Fruit fly (Drosophila melanogaster) whole organism, embryonic: Measurements from ENCODE around the gene RhoGAP5A.

Experiments used
- Abd-B ChIP-seq: fragments of 200-800 bp; sonication (Bioruptor generic); optimal IDR thresholded peaks from 2 replicates; lab custom pipeline; 2018; ENCODE audit warnings: missing biosample characterization, mild to moderate bottlenecking, missing genetic modification characterization, moderate library complexity
- Atf3 ChIP-seq: fragments of 200-800 bp; sonication (Bioruptor generic); optimal IDR thresholded peaks from 3 replicates; lab custom pipeline; 2016; ENCODE audit warnings: missing biosample characterization, missing genetic modification characterization
- BtbVII ChIP-seq: fragments of 200-800 bp; sonication (Bioruptor generic); optimal IDR thresholded peaks from 3 replicates; lab custom pipeline; 2017; ENCODE audit warnings: missing biosample characterization, mild to moderate bottlenecking, missing genetic modification characterization
- CG10147 ChIP-seq: fragments of 200-800 bp; sonication (Bioruptor generic); optimal IDR thresholded peaks from 2 replicates; lab custom pipeline; 2019; ENCODE audit warnings: missing biosample characterization, mild to moderate bottlenecking, missing genetic modification characterization, moderate library complexity
- CG10979 ChIP-seq: fragments of 200-800 bp; sonication (Bioruptor generic); optimal IDR thresholded peaks from 2 replicates; lab custom pipeline; 2018; ENCODE audit warnings: missing biosample characterization, mild to moderate bottlenecking, missing genetic modification characterization, moderate library complexity
- CG11695 ChIP-seq: fragments of 200-800 bp; sonication (Bioruptor generic); IDR thresholded peaks from 3 replicates; pipeline ENCODE4 v1.3.6; 2022; ENCODE audit warnings: missing biosample characterization, missing genetic modification characterization
- CG12104 ChIP-seq: fragments of 200-800 bp; sonication (Bioruptor generic); optimal IDR thresholded peaks from 3 replicates; lab custom pipeline; 2016; ENCODE audit warnings: missing biosample characterization, missing genetic modification characterization
- CG12236 ChIP-seq: fragments of 200-800 bp; sonication (Bioruptor generic); optimal IDR thresholded peaks from 2 replicates; lab custom pipeline; 2016; ENCODE audit warnings: missing biosample characterization, missing genetic modification characterization
- CG1529 ChIP-seq: fragments of 200-800 bp; sonication (Bioruptor generic); optimal IDR thresholded peaks from 3 replicates; lab custom pipeline; 2018; ENCODE audit warnings: missing biosample characterization, missing genetic modification characterization
- CG16779 ChIP-seq: fragments of 200-800 bp; sonication (Bioruptor generic); IDR thresholded peaks from 2 replicates; pipeline ENCODE4 v1.3.6; 2022; ENCODE audit warnings: missing biosample characterization, missing genetic modification characterization
- CG17912 ChIP-seq: fragments of 200-800 bp; sonication (Bioruptor generic); optimal IDR thresholded peaks from 2 replicates; lab custom pipeline; 2018; ENCODE audit warnings: missing biosample characterization, mild to moderate bottlenecking, missing genetic modification characterization
- CG18599 ChIP-seq: fragments of 200-800 bp; sonication (Bioruptor generic); optimal IDR thresholded peaks from 3 replicates; lab custom pipeline; 2017; ENCODE audit warnings: missing biosample characterization, missing genetic modification characterization, mild to moderate bottlenecking, moderate library complexity, missing genetic modification reagents
- CG30020 ChIP-seq: fragments of 200-800 bp; optimal IDR thresholded peaks from 2 replicates; lab custom pipeline; 2019; ENCODE audit warnings: missing biosample characterization, mild to moderate bottlenecking, missing genetic modification characterization, moderate library complexity
- CG30431 ChIP-seq: fragments of 200-800 bp; sonication (Bioruptor generic); optimal IDR thresholded peaks from 2 replicates; lab custom pipeline; 2017; ENCODE audit warnings: missing biosample characterization, missing genetic modification characterization
- CG32532 ChIP-seq: fragments of 200-800 bp; sonication (Bioruptor generic); IDR thresholded peaks from 2 replicates; pipeline ENCODE4 v1.3.6; 2022; ENCODE audit warnings: missing biosample characterization, missing genetic modification characterization
- CG4328 ChIP-seq: fragments of 200-800 bp; sonication (Bioruptor generic); optimal IDR thresholded peaks from 3 replicates; lab custom pipeline; 2017; ENCODE audit warnings: missing biosample characterization, missing genetic modification reagents, missing genetic modification characterization
- CG4424 ChIP-seq: fragments of 200-800 bp; sonication (Bioruptor generic); optimal IDR thresholded peaks from 3 replicates; lab custom pipeline; 2016; ENCODE audit warnings: missing biosample characterization, missing genetic modification characterization
- CG7372 ChIP-seq: fragments of 200-800 bp; sonication (Bioruptor generic); IDR thresholded peaks from 2 replicates; pipeline ENCODE4 v1.3.6; 2022; ENCODE audit warnings: missing biosample characterization, missing genetic modification characterization
- CG8281 ChIP-seq: fragments of 200-800 bp; sonication (Bioruptor generic); optimal IDR thresholded peaks from 2 replicates; lab custom pipeline; 2018; ENCODE audit warnings: missing biosample characterization, mild to moderate bottlenecking, missing genetic modification characterization, moderate library complexity
- CG8388 ChIP-seq: fragments of 200-800 bp; sonication (Bioruptor generic); optimal IDR thresholded peaks from 2 replicates; lab custom pipeline; 2019; ENCODE audit warnings: missing biosample characterization, mild to moderate bottlenecking, missing genetic modification characterization, moderate library complexity
- CG9876 ChIP-seq: fragments of 200-800 bp; sonication (Bioruptor generic); optimal IDR thresholded peaks from 2 replicates; lab custom pipeline; 2016; ENCODE audit warnings: missing biosample characterization, missing genetic modification characterization
- CHES-1-like ChIP-seq: fragments of 200-800 bp; sonication (Bioruptor generic); optimal IDR thresholded peaks from 2 replicates; lab custom pipeline; 2016; ENCODE audit warnings: missing biosample characterization, missing genetic modification characterization
- Chrac-16 ChIP-seq: fragments of 200-800 bp; sonication (Bioruptor generic); optimal IDR thresholded peaks from 3 replicates; lab custom pipeline; 2016; ENCODE audit warnings: missing biosample characterization, missing genetic modification characterization
- Ets65A ChIP-seq: fragments of 200-800 bp; sonication (Bioruptor generic); peaks from one replicate; lab custom pipeline; 2016; ENCODE audit warnings: missing biosample characterization, missing genetic modification characterization
- GATAe ChIP-seq: fragments of 200-800 bp; sonication (Bioruptor generic); conservative IDR thresholded peaks from 2 replicates; pipeline ENCODE4 v1.3.6; 2022; ENCODE audit warnings: missing biosample characterization, missing genetic modification characterization
- H15 ChIP-seq: fragments of 200-800 bp; sonication (Bioruptor generic); IDR thresholded peaks from 3 replicates; pipeline ENCODE4 v1.3.6; 2022; ENCODE audit warnings: missing biosample characterization, missing genetic modification characterization
- HLH3B ChIP-seq: fragments of 200-800 bp; sonication (Bioruptor generic); IDR thresholded peaks from 2 replicates; pipeline ENCODE4 v1.3.6; 2022; ENCODE audit warnings: missing biosample characterization, missing genetic modification characterization
- HLH4C ChIP-seq: fragments of 200-800 bp; sonication (Bioruptor generic); IDR thresholded peaks from 3 replicates; pipeline ENCODE4 v1.3.6; 2022; ENCODE audit warnings: missing biosample characterization, missing genetic modification characterization; ENCODE audit not compliant: partially characterized antibody
- HmgZ ChIP-seq: fragments of 200-800 bp; sonication (Bioruptor generic); optimal IDR thresholded peaks from 2 replicates; lab custom pipeline; 2018; ENCODE audit warnings: missing biosample characterization, mild to moderate bottlenecking, missing genetic modification characterization
- Hmx ChIP-seq: fragments of 200-800 bp; sonication (Bioruptor generic); optimal IDR thresholded peaks from 2 replicates; lab custom pipeline; 2016; ENCODE audit warnings: missing biosample characterization, missing genetic modification characterization
- Hr39 ChIP-seq: fragments of >200 bp; optimal IDR thresholded peaks from 2 replicates; lab custom pipeline; 2017
- Hr78 ChIP-seq, 2 experiments: fragments of 200-800 bp in 1 of 2; fragments of >200 bp in 1 of 2; sonication (Bioruptor generic) in 1 of 2; optimal IDR thresholded peaks; 2 replicates each; lab custom pipeline; 2017 to 2019; ENCODE audit warnings: missing biosample characterization in 2 of 2, missing genetic modification characterization in 2 of 2, mild to moderate bottlenecking in 1 of 2, moderate library complexity in 1 of 2
- Hsf ChIP-seq: fragments of 200-800 bp; sonication (Bioruptor generic); optimal IDR thresholded peaks from 3 replicates; lab custom pipeline; 2016; ENCODE audit warnings: missing biosample characterization, missing genetic modification characterization
- Nf-YC ChIP-seq: fragments of 200-800 bp; optimal IDR thresholded peaks from 3 replicates; lab custom pipeline; 2019; ENCODE audit warnings: missing biosample characterization, mild to moderate bottlenecking, missing genetic modification characterization, moderate library complexity
- Sox100B ChIP-seq: fragments of 200-800 bp; sonication (Bioruptor generic); optimal IDR thresholded peaks from 3 replicates; lab custom pipeline; 2018; ENCODE audit warnings: missing biosample characterization, mild to moderate bottlenecking, missing genetic modification characterization
- amos ChIP-seq: fragments of 200-800 bp; sonication (Bioruptor generic); IDR thresholded peaks from 2 replicates; pipeline ENCODE4 v1.3.6; 2022; ENCODE audit warnings: missing biosample characterization, missing genetic modification characterization; ENCODE audit not compliant: partially characterized antibody
- bab2 ChIP-seq: fragments of 200-800 bp; sonication (Bioruptor generic); optimal IDR thresholded peaks from 2 replicates; lab custom pipeline; 2016; ENCODE audit warnings: missing biosample characterization, missing genetic modification characterization
- bcd ChIP-seq: fragments of 200-800 bp; sonication (Bioruptor generic); optimal IDR thresholded peaks from 2 replicates; lab custom pipeline; 2017; ENCODE audit warnings: missing biosample characterization, mild to moderate bottlenecking, missing genetic modification characterization
- ci ChIP-seq: fragments of 200-800 bp; sonication (Bioruptor generic); IDR thresholded peaks from 3 replicates; pipeline ENCODE4 v1.3.6; 2022; ENCODE audit warnings: missing biosample characterization, missing genetic modification characterization
- en ChIP-seq: fragments of 200-800 bp; sonication (Bioruptor generic); optimal IDR thresholded peaks from 2 replicates; lab custom pipeline; 2016; ENCODE audit warnings: missing biosample characterization, missing genetic modification characterization
- gfzf ChIP-seq: fragments of 200-800 bp; sonication (Bioruptor generic); optimal IDR thresholded peaks from 2 replicates; lab custom pipeline; 2016; ENCODE audit warnings: missing biosample characterization, mild to moderate bottlenecking, missing genetic modification characterization, moderate library complexity
- gsb-n ChIP-seq: fragments of 200-800 bp; sonication (Bioruptor generic); optimal IDR thresholded peaks from 3 replicates; lab custom pipeline; 2018; ENCODE audit warnings: missing biosample characterization, mild to moderate bottlenecking, missing genetic modification characterization
- gt ChIP-seq: fragments of 200-800 bp; sonication (Bioruptor generic); IDR thresholded peaks from 2 replicates; pipeline ENCODE4 v1.3.6; 2022; ENCODE audit warnings: missing biosample characterization, missing genetic modification characterization
- hbn ChIP-seq: fragments of 200-800 bp; sonication (Bioruptor generic); IDR thresholded peaks from 2 replicates; pipeline ENCODE4 v1.3.6; 2022; ENCODE audit warnings: missing biosample characterization, missing genetic modification characterization; ENCODE audit not compliant: partially characterized antibody
- phol ChIP-seq: fragments of 200-800 bp; sonication (Bioruptor generic); optimal IDR thresholded peaks from 3 replicates; lab custom pipeline; 2018; ENCODE audit warnings: missing biosample characterization, mild to moderate bottlenecking, missing genetic modification characterization, moderate library complexity
- stc ChIP-seq: fragments of 200-800 bp; sonication (Bioruptor generic); IDR thresholded peaks from 2 replicates; pipeline ENCODE4 v1.3.6; 2022; ENCODE audit warnings: missing biosample characterization, missing genetic modification characterization
- tap ChIP-seq: fragments of 200-800 bp; optimal IDR thresholded peaks from 3 replicates; lab custom pipeline; 2019; ENCODE audit warnings: missing biosample characterization, mild to moderate bottlenecking, missing genetic modification characterization, moderate library complexity
- trh ChIP-seq: fragments of 200-800 bp; sonication (Bioruptor generic); optimal IDR thresholded peaks from 2 replicates; lab custom pipeline; 2016; ENCODE audit warnings: missing biosample characterization, missing genetic modification characterization
- vnd ChIP-seq: fragments of 200-800 bp; sonication (Bioruptor generic); IDR thresholded peaks from 3 replicates; pipeline ENCODE4 v1.3.6; 2022; ENCODE audit warnings: missing biosample characterization, missing genetic modification characterization; ENCODE audit not compliant: partially characterized antibody
- yki ChIP-seq: fragments of >200 bp; optimal IDR thresholded peaks from 3 replicates; lab custom pipeline; 2018

Gene RhoGAP5A

DNA sequence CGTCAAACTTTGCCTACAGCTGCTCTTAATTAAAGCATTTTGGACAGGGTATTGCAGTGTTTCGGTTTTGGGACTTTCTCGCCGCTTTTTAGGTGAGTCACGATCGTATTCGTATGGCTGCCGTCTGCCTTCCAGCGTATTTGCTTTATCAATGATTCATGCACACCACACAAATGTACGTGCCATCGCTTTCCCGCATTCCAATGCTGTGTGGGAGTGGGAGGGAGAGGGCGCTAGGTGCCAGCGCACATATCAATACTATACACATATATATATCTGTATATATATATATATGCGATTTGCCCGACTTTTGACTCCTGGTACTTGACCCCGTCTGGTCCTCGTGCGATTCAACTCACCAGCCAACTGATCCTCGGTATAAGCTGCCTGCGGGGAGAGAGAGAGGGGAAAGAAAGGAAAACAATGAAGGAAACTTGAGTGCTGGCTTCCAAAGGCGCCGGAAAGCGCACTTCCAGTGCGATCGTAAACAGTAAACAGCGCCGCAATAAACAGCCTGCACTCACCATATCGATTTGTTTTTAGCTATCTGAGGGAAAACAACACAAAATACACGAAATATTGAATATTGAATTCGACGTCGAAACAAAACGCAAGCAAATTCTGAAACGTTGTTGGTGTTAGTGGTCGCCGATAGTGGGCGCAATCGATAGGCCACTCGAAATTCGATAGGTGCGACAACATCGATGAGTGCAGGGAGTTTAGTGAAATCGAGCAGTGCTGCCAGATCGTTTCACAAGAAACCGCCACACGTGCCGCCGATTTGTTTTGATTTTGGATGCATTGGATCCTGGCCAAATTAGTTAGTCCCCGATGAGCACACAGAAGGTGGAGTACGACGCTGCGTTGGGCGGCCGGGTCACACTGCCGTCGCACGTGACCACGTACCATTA lies 3.5 kb upstream of the RhoGAP5A start, which contains the start of the genes Mlc-c and Pop1 (continued):
- TF ChIP-seq CG17912 (GFP tag; lab: Kevin White, UChicago) (no peak), Atf3 (GFP tag; lab: Kevin White, UChicago) (no peak), BtbVII (GFP tag; lab: Kevin White, UChicago) (no peak), CG8281 (tag; lab: Kevin White, UChicago) (no peak), bab2 (GFP tag; lab: Kevin White, UChicago) (no peak), CHES-1-like (GFP tag; lab: Kevin White, UChicago) (no peak), GATAe (GFP tag; lab: Robert Waterston, UW) (no peak; the same call in 1 of the 2 replicates), CG30020 (tag; lab: Kevin White, UChicago) (no peak), en (no peak), CG8388 (GFP tag; lab: Kevin White, UChicago) (no peak), HLH4C (peak; percentile 85), gfzf (GFP tag; lab: Kevin White, UChicago) (peak; percentile 19), CG9876 (GFP tag; lab: Kevin White, UChicago) (no peak), phol (peak; percentile 6), CG18599 (GFP tag; lab: Kevin White, UChicago) (no peak), tap (tag; lab: Kevin White, UChicago) (no peak), CG4328 (no peak), trh (GFP tag; lab: Kevin White, UChicago) (no peak), Nf-YC (tag; lab: Kevin White, UChicago) (no peak), amos (GFP tag; lab: Robert Waterston, UW) (peak; percentile 97), HLH3B (no peak), CG12236 (GFP tag; lab: Kevin White, UChicago) (no peak), Abd-B (no peak), hbn (peak; percentile 90), stc (GFP tag; lab: Robert Waterston, UW) (no peak), bcd (no peak), Ets65A (no peak), Hr78 (GFP tag; optimal IDR thresholded peaks at IDR 0.05; lab: Kevin White, UChicago) (peak in 1 of 2 experiments; percentile 61), CG30431 (GFP tag; lab: Kevin White, UChicago) (no peak), CG10979 (tag; lab: Kevin White, UChicago) (no peak), Hmx (GFP tag; lab: Kevin White, UChicago) (no peak), CG4424 (GFP tag; lab: Kevin White, UChicago) (no peak), H15 (no peak), Hsf (GFP tag; lab: Kevin White, UChicago) (no peak), ci (GFP tag; lab: Robert Waterston, UW) (no peak), gsb-n (tag; lab: Kevin White, UChicago) (no peak), Hr39 (lab: Kevin White, UChicago) (no peak), vnd (GFP tag; lab: Robert Waterston, UW) (peak; percentile 88), CG16779 (GFP tag; lab: Robert Waterston, UW) (no peak), yki (lab: Kevin White, UChicago) (no peak), gt (GFP tag; lab: Robert Waterston, UW) (no peak), Chrac-16 (GFP tag; lab: Kevin White, UChicago) (no peak), CG32532 (GFP tag; lab: Robert Waterston, UW) (no peak), CG7372 (GFP tag; lab: Robert Waterston, UW) (no peak), Sox100B (GFP tag; lab: Kevin White, UChicago) (no peak), CG1529 (GFP tag; lab: Kevin White, UChicago) (no peak), HmgZ (tag; lab: Kevin White, UChicago) (peak; percentile 22), CG10147 (GFP tag; lab: Kevin White, UChicago) (peak; percentile 14), CG11695 (GFP tag; lab: Robert Waterston, UW) (no peak), CG12104 (GFP tag; lab: Kevin White, UChicago) (no peak)
